Fruit fly (Drosophila melanogaster): ENCODE measurements around the gene CG6168.
A peak's percentile ranks its signal among the peaks of the same experiment; 100 is the strongest.

The CG6168 gene

DNA sequence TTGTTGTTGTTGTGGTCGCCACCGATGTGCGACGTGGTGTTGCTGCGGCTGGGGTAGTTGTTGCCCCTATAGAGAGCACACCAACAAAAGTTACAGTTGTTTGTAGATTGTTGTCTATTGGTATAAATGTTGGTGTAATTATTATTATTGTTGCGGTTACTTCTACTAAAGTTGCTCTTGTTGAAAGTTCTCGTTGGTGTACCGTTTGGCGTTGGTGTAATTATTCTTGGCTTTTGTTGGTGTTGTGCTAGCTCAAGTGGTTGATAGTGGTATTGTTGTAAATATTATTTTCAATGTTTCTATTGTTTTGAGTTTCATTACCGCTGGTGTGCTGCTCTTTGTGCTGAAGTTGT, 26.4 kb downstream of the CG6168 start:
- TF ChIP-seq CG17801 (GFP tag; optimal IDR thresholded peaks at IDR 0.05; ENCODE audit: partially characterized antibody): no peak

DNA sequence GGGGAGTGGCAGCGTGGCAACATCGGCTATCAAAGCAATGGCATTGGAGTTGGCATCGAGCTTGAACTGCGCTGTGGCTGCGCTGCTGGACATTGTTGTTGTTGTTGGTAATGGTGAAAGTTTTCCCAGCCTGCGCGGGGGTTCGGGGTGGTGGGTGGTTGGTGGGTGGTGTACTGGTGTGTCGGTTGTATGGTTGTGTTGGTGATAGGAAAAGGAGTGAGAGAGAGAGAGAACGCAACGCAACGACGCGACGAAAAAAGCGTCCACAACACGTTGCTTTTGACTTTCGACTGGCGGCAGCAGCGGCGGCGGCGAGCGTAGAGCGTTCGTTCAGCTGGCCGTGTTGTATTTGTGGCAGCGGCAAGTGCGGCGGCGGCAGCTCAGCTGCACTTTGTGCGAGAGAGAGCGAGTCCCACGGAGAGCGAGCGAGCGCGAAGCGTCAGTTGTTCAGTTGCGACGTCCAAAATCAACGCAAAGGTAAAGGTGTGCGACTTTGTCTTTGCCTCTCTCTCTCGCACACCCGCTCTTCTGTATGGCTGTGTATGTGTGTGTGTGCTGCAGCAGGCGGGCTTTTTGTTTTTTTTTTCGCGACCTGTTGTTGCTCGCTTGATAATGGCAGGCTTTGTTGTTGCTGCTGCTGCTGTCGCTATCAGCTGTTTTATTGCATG, 26.9 kb downstream of the CG6168 start:
- no peak for TF ChIP-seq CG17801 (GFP tag; optimal IDR thresholded peaks at IDR 0.05; ENCODE audit: partially characterized antibody)

DNA sequence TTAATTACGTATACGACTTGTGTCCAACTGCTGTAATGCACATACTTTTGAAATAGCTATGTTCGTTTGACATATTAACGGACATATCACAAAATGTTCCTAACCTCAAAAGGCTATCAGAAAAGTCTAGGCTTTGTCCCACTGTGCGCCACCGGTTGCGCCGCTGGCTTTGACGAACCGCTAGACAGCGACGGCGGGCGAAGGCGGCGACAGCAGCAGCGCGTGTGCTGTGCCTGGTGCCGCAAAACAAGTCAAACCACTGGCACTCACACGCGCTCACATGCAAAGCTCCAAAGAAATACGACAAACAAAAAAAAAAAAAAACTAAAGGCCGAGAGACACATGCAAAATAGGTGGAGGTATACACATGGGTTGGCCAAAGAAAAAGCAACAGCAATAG, 28.1 kb downstream of the CG6168 start:
- TF ChIP-seq CG17801 (GFP tag; optimal IDR thresholded peaks at IDR 0.05; ENCODE audit: partially characterized antibody): peak; percentile 3

DNA sequence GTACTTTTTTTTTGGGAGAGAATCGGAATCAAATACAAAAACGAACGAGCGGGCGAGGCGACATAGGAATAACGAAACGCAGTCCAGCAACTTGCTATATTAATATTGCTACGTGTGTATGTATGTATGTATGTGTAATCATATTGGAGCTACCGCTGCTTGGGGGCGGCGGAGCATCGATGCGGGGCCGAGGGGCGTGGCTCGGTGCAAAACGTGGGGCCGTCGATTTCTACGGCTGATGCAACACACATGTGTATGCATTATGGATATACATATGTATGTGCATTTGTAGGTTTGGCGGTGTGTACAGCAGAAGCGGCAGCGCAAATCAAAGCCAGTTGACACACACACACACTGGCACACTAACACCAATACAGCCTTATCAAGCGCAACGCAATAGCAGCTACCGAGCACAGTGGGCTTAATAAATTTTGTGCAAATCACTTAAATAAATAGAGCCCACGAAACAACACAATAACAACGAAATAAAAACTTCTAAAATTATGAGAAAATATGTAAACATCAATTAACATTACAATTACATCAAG, 29.3 kb downstream of the CG6168 start:
- peak; percentile 42 for TF ChIP-seq CG17801 (GFP tag; optimal IDR thresholded peaks at IDR 0.05; ENCODE audit: partially characterized antibody)

DNA sequence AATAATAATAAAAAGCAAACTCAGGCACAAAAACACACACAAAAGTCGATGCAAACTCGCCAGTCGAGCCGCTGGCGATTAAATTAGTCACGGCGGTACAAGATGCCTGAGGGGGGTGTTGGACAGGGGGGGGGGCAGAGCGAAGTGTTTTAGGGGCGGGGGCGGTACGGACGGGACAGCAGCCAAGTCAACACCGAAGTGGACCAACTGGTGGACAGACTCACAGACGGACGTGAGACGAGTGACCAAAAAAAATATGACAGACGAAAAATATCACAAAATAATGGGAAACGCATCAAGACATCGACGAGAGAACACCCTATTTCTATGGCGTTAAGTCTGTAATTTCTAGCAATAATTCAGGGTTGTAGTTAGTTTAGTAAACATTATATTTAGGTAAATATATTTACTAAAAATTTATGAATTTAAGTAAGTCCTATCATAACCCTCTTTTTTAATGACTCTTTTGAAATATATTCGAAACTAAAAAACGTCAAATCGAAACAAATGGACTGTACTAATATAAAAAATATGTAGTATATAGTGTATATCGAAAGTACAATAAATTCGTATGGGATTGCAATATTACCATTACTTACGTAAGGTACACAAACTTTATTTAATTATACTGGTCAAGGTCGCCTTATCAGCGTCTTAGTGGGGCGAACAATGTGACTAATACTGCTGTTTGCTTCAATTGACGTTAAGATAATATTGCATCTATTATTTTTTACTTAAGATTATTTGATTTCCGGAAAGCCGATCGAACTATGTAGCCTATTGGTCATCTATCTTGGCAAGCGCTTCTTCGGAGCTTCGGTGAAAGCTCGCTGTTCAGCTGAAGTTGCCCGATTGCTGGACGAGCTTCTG, 30.0 kb downstream of the CG6168 start:
- no peak for TF ChIP-seq CG17801 (GFP tag; optimal IDR thresholded peaks at IDR 0.05; ENCODE audit: partially characterized antibody)

DNA sequence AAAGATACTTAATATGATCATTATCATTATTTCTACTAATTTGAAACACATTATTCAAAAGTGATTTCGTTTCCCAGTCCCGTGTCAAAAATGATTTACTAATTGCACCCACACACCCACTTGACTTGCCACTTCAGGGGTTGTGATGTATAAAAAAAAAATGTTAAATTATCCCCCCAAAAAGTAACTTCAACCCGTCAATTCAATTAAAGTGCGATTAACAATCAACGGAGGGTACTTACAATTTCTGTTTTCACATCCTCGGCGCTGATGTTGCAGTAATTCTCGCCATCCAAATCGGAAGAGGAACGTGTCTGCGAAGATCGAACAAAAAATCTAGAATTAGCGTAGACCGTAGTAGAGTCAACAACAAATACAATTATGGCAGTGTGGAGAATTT, 30.7 kb downstream of the CG6168 start:
- TF ChIP-seq CG17801 (GFP tag; optimal IDR thresholded peaks at IDR 0.05; ENCODE audit: partially characterized antibody): no peak

DNA sequence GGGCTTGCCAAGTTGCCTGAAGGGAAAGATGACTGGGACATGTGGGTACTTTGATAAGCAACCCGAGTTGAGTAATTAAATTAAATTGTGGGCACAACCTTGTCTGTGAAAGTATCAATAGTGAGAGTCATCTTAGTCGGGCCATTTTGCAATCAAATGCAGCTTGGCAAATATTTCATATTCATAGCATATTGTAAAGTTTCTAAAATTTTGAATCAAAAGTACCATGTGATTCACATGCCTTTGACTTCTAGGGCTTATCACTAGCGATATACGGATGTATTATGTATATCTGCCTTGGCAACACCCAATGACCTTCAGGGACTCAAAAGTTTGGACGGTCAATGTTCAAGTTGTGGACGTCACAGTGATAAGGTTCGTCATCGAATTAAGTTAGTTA, 31.3 kb downstream of the CG6168 start:
- TF ChIP-seq CG17801 (GFP tag; optimal IDR thresholded peaks at IDR 0.05; ENCODE audit: partially characterized antibody): no peak

DNA sequence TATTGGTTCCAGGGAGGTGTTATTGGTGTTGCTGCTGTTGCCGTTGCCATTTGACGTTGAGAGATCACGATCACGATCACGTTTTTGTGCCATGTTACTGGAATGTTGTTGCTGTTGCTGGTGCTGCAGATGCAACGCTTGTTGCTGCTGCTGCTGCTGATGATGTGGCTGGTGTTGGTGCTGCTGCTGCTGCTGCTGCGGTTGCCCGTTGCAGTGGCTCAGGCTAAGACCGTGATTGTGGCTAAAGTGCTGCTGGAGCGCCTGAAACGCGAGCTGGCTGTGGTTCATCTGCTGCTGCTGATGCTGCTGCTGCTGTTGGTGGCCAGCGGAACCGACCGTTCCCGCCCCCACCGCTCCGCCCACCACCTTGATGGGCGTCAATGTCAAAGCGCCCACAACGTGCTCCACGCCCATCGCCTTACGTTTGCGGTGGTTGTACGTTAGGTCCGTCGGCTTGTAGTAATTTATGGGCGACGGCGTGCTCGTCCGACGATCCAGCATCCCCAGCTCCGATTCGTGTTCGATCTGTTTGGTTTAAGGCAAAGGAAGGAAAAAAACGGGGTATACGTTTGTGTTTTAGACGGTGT, 32.3 kb downstream of the CG6168 start:
- no peak for TF ChIP-seq CG17801 (GFP tag; optimal IDR thresholded peaks at IDR 0.05; ENCODE audit: partially characterized antibody)

DNA sequence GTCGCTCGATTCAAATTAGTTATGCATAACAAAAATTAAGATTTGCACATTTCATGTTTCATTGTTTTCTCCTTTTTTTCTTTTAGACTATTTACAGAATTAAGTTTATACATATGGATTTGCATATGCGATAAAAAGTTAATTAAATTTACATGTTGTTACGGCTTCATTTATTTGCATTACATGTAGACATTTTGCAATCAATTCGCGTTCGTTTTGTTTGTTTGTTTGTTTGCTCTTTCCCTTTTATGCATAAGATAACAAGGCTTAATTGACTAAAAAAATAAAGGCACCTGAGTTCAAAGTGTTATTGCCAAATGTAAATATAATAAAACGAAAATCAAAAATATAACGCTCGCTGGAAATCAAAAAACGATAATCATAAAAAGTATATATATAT, 33.5 kb downstream of the CG6168 start:
- TF ChIP-seq CG17801 (GFP tag; optimal IDR thresholded peaks at IDR 0.05; ENCODE audit: partially characterized antibody): no peak

DNA sequence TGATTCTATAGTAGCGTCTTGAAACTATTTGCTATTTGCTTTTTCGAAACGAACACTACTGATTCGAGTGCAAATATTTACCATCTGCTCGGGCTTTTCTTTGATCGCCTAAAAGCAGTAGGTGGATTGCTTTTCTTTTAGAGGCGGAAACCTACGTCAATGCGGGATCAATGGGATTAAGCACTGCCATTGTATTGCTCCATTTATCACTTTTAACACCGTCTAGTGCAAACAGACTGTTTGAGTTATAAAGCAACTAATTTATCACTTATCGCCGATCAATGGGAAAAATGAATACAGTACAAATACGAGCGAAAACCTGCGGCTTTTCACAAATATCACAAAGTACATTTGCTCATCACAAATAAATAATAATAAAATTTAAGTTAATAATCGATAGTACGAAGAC, 34.9 kb downstream of the CG6168 start:
- no peak for TF ChIP-seq CG17801 (GFP tag; optimal IDR thresholded peaks at IDR 0.05; ENCODE audit: partially characterized antibody)

DNA sequence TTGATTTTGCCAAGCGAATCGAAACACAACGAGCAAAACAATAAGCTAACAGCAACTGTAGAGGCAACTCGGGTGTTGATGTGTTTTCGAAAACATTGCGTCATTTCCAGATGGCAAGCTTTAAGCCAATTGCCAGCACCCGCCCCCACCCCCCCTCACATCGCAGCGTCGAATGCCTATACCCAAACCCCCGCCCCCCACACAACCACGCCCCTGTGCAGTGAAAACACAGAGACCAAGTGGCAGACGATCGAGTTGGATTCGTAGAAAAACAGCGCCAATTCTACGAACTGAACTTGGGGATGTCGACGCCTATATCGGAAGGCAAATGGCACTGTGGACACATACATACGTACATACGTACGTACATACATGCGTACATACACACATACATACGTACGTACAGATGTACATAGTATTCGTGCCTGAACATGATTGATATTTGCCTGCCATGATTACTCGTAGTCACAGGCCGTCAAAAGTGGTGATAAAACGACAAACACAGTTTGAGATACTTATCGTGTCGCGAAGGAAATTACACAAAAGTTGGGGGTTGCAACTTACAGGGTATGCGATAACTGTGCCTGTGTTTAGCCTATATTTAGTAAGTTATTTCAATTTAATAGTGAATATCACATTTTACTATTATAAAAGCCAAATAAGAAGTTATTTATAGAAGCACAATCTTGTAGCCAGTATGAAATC, 35.8 kb downstream of the CG6168 start:
- TF ChIP-seq CG17801 (GFP tag; optimal IDR thresholded peaks at IDR 0.05; ENCODE audit: partially characterized antibody): no peak

DNA sequence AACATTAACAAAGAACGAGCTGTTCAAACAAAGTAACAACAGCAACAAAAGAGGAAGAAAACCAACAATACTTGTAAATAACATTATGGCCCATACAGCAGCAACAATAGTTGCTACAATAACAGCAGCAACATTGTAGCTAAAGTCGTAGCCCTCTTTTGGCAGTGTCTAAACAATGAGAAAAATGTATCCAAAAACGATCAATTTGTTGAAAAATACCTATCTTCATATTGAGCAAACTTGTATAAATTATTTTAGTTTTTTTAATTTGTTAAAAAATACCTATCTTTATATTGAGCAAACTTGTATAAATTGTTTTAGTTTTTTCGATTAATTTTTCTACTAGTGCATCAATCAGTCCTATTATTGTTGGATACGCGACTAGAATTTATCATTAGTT, 36.5 kb downstream of the CG6168 start:
- TF ChIP-seq CG17801 (GFP tag; optimal IDR thresholded peaks at IDR 0.05; ENCODE audit: partially characterized antibody): no peak

DNA sequence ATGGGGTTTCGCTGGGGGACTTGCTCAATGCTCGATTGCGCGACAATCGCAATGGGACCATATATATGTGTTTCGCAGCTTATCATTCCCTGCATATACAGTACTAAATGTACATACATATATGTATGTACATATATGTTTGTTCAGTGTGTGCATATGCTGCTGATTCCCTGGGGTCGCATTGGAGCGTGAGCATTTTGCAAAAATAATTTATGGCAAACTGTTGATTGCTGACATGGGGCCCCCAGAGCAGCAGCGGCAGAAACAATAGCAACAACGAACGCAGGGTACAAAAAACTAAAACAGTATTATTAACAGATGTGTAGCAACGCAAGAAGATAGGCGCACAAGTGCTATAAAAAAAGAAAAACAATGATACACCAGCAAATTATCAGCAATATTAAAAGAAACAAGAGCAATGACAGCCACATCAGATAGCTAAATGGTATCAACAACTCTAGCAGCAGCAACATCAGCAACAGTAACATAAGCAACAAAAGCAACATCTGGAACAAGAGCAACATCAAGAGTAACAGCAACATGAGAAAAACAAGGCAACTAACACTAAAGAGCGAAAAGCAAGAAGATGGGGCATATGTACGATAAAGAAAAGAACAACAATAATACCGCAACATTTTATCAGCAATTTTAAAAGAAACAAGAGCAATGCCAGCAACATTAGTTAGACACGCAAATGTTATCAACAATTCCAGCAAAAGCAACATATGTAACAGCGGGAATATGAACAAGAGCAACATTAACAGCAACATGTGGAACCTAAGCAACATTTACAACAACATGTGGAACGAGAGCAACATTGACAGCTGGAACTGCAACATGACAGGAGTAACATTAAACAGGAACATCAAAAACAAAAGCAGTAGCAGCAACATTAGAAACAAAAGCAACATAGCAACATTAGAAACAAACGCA, 37.2 kb downstream of the CG6168 start:
- TF ChIP-seq CG17801 (GFP tag; optimal IDR thresholded peaks at IDR 0.05; ENCODE audit: partially characterized antibody): no peak

DNA sequence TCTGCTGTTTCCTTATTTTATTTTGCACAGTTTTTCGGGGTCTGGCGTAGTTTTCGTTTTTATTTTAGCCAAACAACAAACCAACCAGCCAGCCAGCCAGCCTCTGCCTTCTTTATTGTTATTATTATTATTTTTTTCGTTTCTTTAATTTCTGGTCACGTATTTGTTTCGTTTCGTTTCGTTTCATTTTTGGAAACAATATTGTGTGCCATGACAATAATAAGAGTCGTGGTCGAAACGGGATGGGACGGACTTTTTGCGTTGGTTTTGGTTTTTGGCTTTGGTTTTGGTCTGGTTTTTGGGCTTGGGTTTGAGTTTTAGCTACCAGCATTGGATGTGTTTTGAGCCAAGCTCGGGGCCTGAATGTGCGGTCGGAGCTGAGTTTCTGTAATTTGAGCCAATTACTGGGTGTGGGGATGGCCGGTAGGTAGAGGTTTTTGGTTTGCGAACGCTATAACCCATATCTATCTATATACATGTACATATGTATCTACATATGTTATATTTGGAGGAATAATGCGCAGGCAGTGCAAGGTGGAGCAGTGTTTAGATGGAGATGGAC, 40.9 kb downstream of the CG6168 start:
- peak; percentile 13 for TF ChIP-seq CG17801 (GFP tag; optimal IDR thresholded peaks at IDR 0.05; ENCODE audit: partially characterized antibody)
